Worm (Caenorhabditis elegans) whole organism, early embryonic: ENCODE data around the gene W05E10.2.

Source experiments
- ama-1 ChIP-seq: fragments of 150-350 bp; optimal IDR thresholded peaks from 2 replicates; lab custom pipeline; 2014
- scrt-1 ChIP-seq: fragments of 200-800 bp; sonication (Bioruptor generic); IDR thresholded peaks from 2 replicates; pipeline ENCODE4 v1.3.6; 2022; ENCODE audit warnings: missing genetic modification characterization, missing compliant biosample characterization

DNA sequence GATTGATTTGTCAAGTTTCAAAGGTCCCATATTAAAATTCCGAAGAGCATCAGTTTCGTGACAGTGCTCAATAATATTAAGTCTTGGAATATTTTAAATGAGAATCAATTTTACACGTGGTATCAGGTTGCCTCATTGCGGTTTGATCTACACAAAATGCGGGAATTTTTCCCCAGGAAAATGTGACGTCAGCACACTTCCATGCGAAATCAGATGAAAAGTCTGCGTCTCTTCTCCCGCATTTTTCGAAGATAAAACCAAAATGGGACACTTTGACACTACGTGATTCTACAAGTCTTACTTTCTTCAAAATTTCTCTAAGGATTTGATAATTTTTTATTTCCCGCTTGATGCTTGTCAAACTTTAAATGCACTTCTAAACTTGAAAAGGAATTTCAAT lies 35.9 kb downstream of the W05E10.2 start:
- TF ChIP-seq ama-1 (lab: Kevin White, UChicago) (no peak), scrt-1 (no peak)
